Worm (Caenorhabditis elegans) whole organism, young adult: ENCODE results near the gene K09H11.11.
A peak's percentile ranks its signal among the peaks of the same experiment; 100 is the strongest.

Experiments used
- B0035.1 ChIP-seq: sonication (generic microtip); optimal IDR thresholded peaks from 2 replicates; lab custom pipeline; 2016; ENCODE audit warnings: missing genetic modification characterization, mild to moderate bottlenecking, missing compliant biosample characterization, missing genotype, missing genetic modification reagents
- B0336.3 ChIP-seq: fragments of 200-800 bp; sonication (Bioruptor generic); IDR thresholded peaks from 2 replicates; pipeline ENCODE4 v1.3.6; 2022; ENCODE audit warnings: missing genetic modification characterization, missing compliant biosample characterization
- C06A6.2 ChIP-seq: fragments of 200-800 bp; sonication (Bioruptor generic); conservative IDR thresholded peaks from 2 replicates; pipeline ENCODE4 v1.3.6; 2022; ENCODE audit warnings: missing genetic modification characterization, missing compliant biosample characterization
- F22D6.2 ChIP-seq: sonication (generic microtip); optimal IDR thresholded peaks from 2 replicates; lab custom pipeline; 2016; ENCODE audit warnings: mild to moderate bottlenecking, missing genetic modification characterization, missing compliant biosample characterization
- F23B12.7 ChIP-seq: sonication (generic microtip); optimal IDR thresholded peaks from 2 replicates; lab custom pipeline; 2017; ENCODE audit warnings: missing genetic modification characterization, mild to moderate bottlenecking, missing compliant biosample characterization, antibody characterized with exemption, moderate library complexity; ENCODE audit not compliant: insufficient read depth
- F33H1.4 ChIP-seq: fragments of 200-800 bp; sonication (Bioruptor generic); IDR thresholded peaks from 2 replicates; pipeline ENCODE4 v1.3.6; 2022; ENCODE audit warnings: missing genetic modification reagents, missing genetic modification characterization, missing compliant biosample characterization
- F39B2.1 ChIP-seq: fragments of 200-800 bp; sonication (Bioruptor generic); IDR thresholded peaks from 2 replicates; pipeline ENCODE4 v1.3.6; 2022; ENCODE audit warnings: missing genetic modification reagents, missing genetic modification characterization, missing compliant biosample characterization
- F57A8.1 ChIP-seq: fragments of 200-800 bp; sonication (Bioruptor generic); optimal IDR thresholded peaks from 2 replicates; lab custom pipeline; 2018; ENCODE audit warnings: mild to moderate bottlenecking, missing genetic modification characterization, moderate library complexity, missing compliant biosample characterization
- K11D2.4 ChIP-seq: fragments of 200-800 bp; sonication (Bioruptor generic); IDR thresholded peaks from 2 replicates; pipeline ENCODE4 v1.3.6; 2022; ENCODE audit warnings: missing genetic modification reagents, missing genetic modification characterization, missing compliant biosample characterization
- T26A5.8 ChIP-seq: sonication (generic microtip); optimal IDR thresholded peaks from 2 replicates; lab custom pipeline; 2016; ENCODE audit warnings: missing genetic modification characterization, missing compliant biosample characterization
- Y53G8AR.9 ChIP-seq: fragments of 200-800 bp; sonication (Bioruptor generic); conservative IDR thresholded peaks from 2 replicates; pipeline ENCODE4 v1.3.6; 2022; ENCODE audit warnings: missing genetic modification reagents, missing genetic modification characterization, missing compliant biosample characterization
- Y95B8A.8 ChIP-seq: fragments of 200-800 bp; sonication (Bioruptor generic); IDR thresholded peaks from 2 replicates; pipeline ENCODE4 v1.3.6; 2022; ENCODE audit warnings: missing genetic modification reagents, missing genetic modification characterization, missing compliant biosample characterization
- ama-1 ChIP-seq, 3 experiments: fragments of 150-350 bp in 1 of 3; sonication (generic microtip) in 2 of 3; optimal IDR thresholded peaks; 2 replicates each; lab custom pipeline; 2014 to 2018; ENCODE audit warnings: missing biosample characterization in 2 of 3, missing genetic modification characterization in 2 of 3, missing genetic modification reagents in 2 of 3
- ccch-3 ChIP-seq: fragments of 200-800 bp; sonication (Bioruptor generic); optimal IDR thresholded peaks from 2 replicates; lab custom pipeline; 2018; ENCODE audit warnings: mild to moderate bottlenecking, missing genetic modification characterization, missing compliant biosample characterization
- ceh-40 ChIP-seq: fragments of 200-800 bp; sonication (Bioruptor generic); IDR thresholded peaks from 2 replicates; pipeline ENCODE4 v1.3.6; 2022; ENCODE audit warnings: missing genetic modification characterization, missing compliant biosample characterization
- ceh-79 ChIP-seq: sonication (generic microtip); optimal IDR thresholded peaks from 2 replicates; lab custom pipeline; 2017; ENCODE audit warnings: mild to moderate bottlenecking, missing genetic modification characterization, missing compliant biosample characterization
- chd-7 ChIP-seq: sonication (generic microtip); optimal IDR thresholded peaks from 2 replicates; lab custom pipeline; 2016; ENCODE audit warnings: mild to moderate bottlenecking, missing genetic modification characterization, moderate library complexity, missing compliant biosample characterization
- die-1 ChIP-seq: sonication (generic microtip); optimal IDR thresholded peaks from 2 replicates; lab custom pipeline; 2016; ENCODE audit warnings: missing genotype, mild to moderate bottlenecking, missing genetic modification characterization, missing compliant biosample characterization
- dox-1 ChIP-seq: fragments of 200-800 bp; sonication (Bioruptor generic); IDR thresholded peaks from 2 replicates; pipeline ENCODE4 v1.3.6; 2022; ENCODE audit warnings: missing genetic modification reagents, missing genetic modification characterization, missing compliant biosample characterization
- dpl-1 ChIP-seq: fragments of 150-350 bp; optimal IDR thresholded peaks from 2 replicates; lab custom pipeline; 2014; ENCODE audit warnings: missing biosample characterization, missing genetic modification reagents, missing genetic modification characterization
- egl-18 ChIP-seq: fragments of 200-800 bp; sonication (Bioruptor generic); IDR thresholded peaks from 2 replicates; pipeline ENCODE4 v1.3.6; 2022; ENCODE audit warnings: missing genetic modification reagents, missing genetic modification characterization, missing compliant biosample characterization
- ekl-4 ChIP-seq: fragments of 200-800 bp; sonication (Bioruptor generic); IDR thresholded peaks from 2 replicates; pipeline ENCODE4 v1.3.6; 2022; ENCODE audit warnings: missing genetic modification reagents, missing genetic modification characterization, missing compliant biosample characterization
- him-1 ChIP-seq: sonication (generic microtip); optimal IDR thresholded peaks from 2 replicates; lab custom pipeline; 2016; ENCODE audit warnings: missing genotype, missing genetic modification reagents, missing genetic modification characterization, missing compliant biosample characterization
- hmg-20 ChIP-seq: fragments of 200-800 bp; sonication (Bioruptor generic); IDR thresholded peaks from 2 replicates; pipeline ENCODE4 v1.3.6; 2022; ENCODE audit warnings: missing genetic modification reagents, missing genetic modification characterization, missing compliant biosample characterization
- lin-35 ChIP-seq, 3 experiments: fragments of 150-350 bp in 2 of 3; sonication (generic microtip) in 1 of 3; optimal IDR thresholded peaks; 2 replicates each; lab custom pipeline; 2014 to 2018; ENCODE audit warnings: missing biosample characterization in 3 of 3, missing genetic modification characterization in 3 of 3, missing genetic modification reagents in 3 of 3
- lin-40 ChIP-seq: sonication (generic microtip); optimal IDR thresholded peaks from 2 replicates; lab custom pipeline; 2016; ENCODE audit warnings: missing genetic modification characterization, mild to moderate bottlenecking, missing compliant biosample characterization, missing genotype, missing genetic modification reagents
- madf-3 ChIP-seq: fragments of 200-800 bp; sonication (Bioruptor generic); IDR thresholded peaks from 2 replicates; pipeline ENCODE4 v1.3.6; 2022; ENCODE audit warnings: missing genetic modification reagents, missing genetic modification characterization, missing compliant biosample characterization
- nfya-1 ChIP-seq: sonication (generic microtip); optimal IDR thresholded peaks from 2 replicates; lab custom pipeline; 2017; ENCODE audit warnings: antibody characterized with exemption, missing compliant biosample characterization, missing genetic modification characterization, borderline replicate concordance; ENCODE audit not compliant: insufficient read depth
- nfyb-1 ChIP-seq: fragments of 200-800 bp; sonication (Bioruptor generic); IDR thresholded peaks from 2 replicates; pipeline ENCODE4 v1.3.6; 2022; ENCODE audit warnings: missing genetic modification reagents, missing genetic modification characterization, missing compliant biosample characterization
- nhr-27 ChIP-seq: fragments of 200-800 bp; sonication (Bioruptor generic); optimal IDR thresholded peaks from 2 replicates; lab custom pipeline; 2018; ENCODE audit warnings: mild to moderate bottlenecking, missing genetic modification characterization, moderate library complexity, missing compliant biosample characterization
- nhr-80 ChIP-seq: sonication (generic microtip); optimal IDR thresholded peaks from 2 replicates; lab custom pipeline; 2016; ENCODE audit warnings: missing genetic modification characterization, missing compliant biosample characterization
- nhr-90 ChIP-seq: sonication (generic microtip); optimal IDR thresholded peaks from 2 replicates; lab custom pipeline; 2016; ENCODE audit warnings: missing genotype, mild to moderate bottlenecking, missing genetic modification characterization, missing compliant biosample characterization
- rec-8 ChIP-seq, 2 experiments: sonication (generic microtip); optimal IDR thresholded peaks; 2 replicates each; lab custom pipeline; 2016; ENCODE audit warnings: mild to moderate bottlenecking in 2 of 2, missing genetic modification characterization in 2 of 2, missing genetic modification reagents in 2 of 2, missing genotype in 2 of 2, missing biosample characterization in 1 of 2, missing compliant biosample characterization in 1 of 2, moderate library complexity in 1 of 2
- rpc-1 ChIP-seq, 2 experiments: fragments of 150-350 bp in 1 of 2; sonication (generic microtip) in 1 of 2; optimal IDR thresholded peaks; 2 replicates each; lab custom pipeline; 2014 to 2018; ENCODE audit warnings: missing biosample characterization in 1 of 2, missing genetic modification characterization in 1 of 2, missing genetic modification reagents in 1 of 2, missing genotype in 1 of 2
- sdz-38 ChIP-seq: sonication (generic microtip); optimal IDR thresholded peaks from 2 replicates; lab custom pipeline; 2016; ENCODE audit warnings: missing genotype, missing genetic modification characterization, missing compliant biosample characterization
- snpc-1.1 ChIP-seq: sonication (generic microtip); optimal IDR thresholded peaks from 2 replicates; lab custom pipeline; 2017; ENCODE audit warnings: missing genetic modification characterization, mild to moderate bottlenecking, missing compliant biosample characterization, antibody characterized with exemption, moderate library complexity, missing genotype, missing genetic modification reagents; ENCODE audit not compliant: insufficient read depth
- snpc-3.4 ChIP-seq: sonication (generic microtip); optimal IDR thresholded peaks from 2 replicates; lab custom pipeline; 2017; ENCODE audit warnings: missing genetic modification characterization, mild to moderate bottlenecking, missing compliant biosample characterization, antibody characterized with exemption, moderate library complexity, missing genotype, missing genetic modification reagents
- somi-1 ChIP-seq: fragments of 200-800 bp; sonication (Bioruptor generic); optimal IDR thresholded peaks from 2 replicates; lab custom pipeline; 2018; ENCODE audit warnings: mild to moderate bottlenecking, missing genetic modification characterization, missing compliant biosample characterization
- tbx-9 ChIP-seq: sonication (generic microtip); optimal IDR thresholded peaks from 2 replicates; lab custom pipeline; 2016; ENCODE audit warnings: borderline replicate concordance, missing genetic modification characterization, inconsistent platforms, missing compliant biosample characterization
- zfh-2 ChIP-seq: fragments of 200-800 bp; sonication (Bioruptor generic); conservative IDR thresholded peaks from 2 replicates; pipeline ENCODE4 v1.3.6; 2022; ENCODE audit warnings: missing genetic modification reagents, missing genetic modification characterization, missing compliant biosample characterization
- ztf-26 ChIP-seq: sonication (generic microtip); optimal IDR thresholded peaks from 2 replicates; lab custom pipeline; 2017; ENCODE audit warnings: missing genetic modification characterization, missing compliant biosample characterization
- ztf-3 ChIP-seq: fragments of 200-800 bp; sonication (Bioruptor generic); optimal IDR thresholded peaks from 2 replicates; lab custom pipeline; 2018; ENCODE audit warnings: mild to moderate bottlenecking, missing genetic modification characterization, missing compliant biosample characterization

K09H11.11 gene

DNA sequence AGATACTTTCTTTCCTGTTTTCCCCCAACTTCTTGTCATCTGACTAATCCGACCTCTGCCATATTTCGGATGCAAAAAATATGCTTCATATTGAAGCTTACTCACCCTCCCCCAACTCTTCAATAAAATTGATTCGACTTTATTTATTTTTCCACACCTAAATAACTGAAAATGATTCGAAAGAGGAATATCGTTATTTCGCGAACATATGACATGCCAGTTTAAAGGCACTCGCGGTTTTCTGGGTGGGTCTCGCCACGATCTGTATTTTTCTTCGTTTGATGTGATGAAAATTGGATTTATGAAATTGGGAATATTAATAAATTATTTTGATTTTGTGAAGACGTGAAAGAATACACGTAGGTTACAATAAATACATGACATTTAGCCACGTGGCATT, 16.6 kb upstream of the K09H11.11 start, which contains the start of gene F44E7.3:
Gene F44E7.3 (plus strand): TSS at position 319 of the 400 bp plus-strand sequence.
- TF ChIP-seq madf-3 (GFP tag; lab: Robert Waterston, UW) (0 out of 2 replicates have a peak, but pooled peaks have one; percentile 24), F33H1.4 (no peak), ama-1 (optimal IDR thresholded peaks at IDR 0.05; lab: Kevin White, UChicago) (peak; percentile 27), ama-1 (GFP tag; optimal IDR thresholded peaks at IDR 0.05; lab: Kevin White, UChicago) (no peak), lin-40 (tag; lab: Kevin White, UChicago) (no peak), nhr-27 (tag; lab: Kevin White, UChicago) (no peak)

DNA sequence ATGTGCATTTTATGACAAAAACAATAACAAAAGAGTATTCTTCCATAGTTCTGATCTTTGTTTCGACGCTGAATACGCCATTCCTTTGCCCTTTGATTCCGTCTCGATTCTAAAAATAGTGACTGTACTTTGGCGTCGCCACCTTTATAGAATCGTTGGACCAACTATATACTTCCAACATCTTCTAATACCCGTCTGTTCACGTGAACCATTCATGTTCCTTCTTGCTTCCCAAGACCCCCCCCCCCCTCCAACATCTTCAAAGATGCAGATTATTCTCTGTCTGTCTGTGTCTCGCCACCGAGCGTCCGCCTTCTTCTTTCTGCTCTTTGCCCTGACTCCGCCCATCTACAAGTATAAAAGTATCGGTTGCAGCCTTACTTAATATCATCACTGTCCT, 14.9 kb upstream of the K09H11.11 start:
- TF ChIP-seq dox-1 (no peak), F57A8.1 (no peak), rec-8 (tag; optimal IDR thresholded peaks at IDR 0.05; lab: Kevin White, UChicago) (no peak), ccch-3 (GFP tag; lab: Kevin White, UChicago) (no peak), die-1 (tag; lab: Kevin White, UChicago) (no peak)

DNA sequence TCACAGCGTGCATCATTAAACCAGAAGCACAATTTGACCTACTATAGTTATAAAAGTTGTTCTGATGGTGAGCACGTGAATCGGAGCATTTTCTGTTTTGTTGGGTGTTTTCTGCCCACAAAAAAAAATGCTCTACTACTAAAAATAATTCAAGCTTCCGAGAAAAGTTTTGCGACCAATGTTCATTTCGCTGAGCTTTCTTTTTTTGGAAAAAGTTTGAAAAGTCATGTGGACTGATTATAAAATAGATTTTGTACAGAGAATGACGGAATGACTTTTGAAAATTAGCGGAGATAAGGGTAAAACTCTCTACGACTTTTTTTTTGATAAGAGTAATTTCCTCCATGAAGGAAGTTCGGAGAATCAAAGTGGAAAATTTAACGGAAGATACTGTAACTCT, 14.4 kb upstream of the K09H11.11 start:
- TF ChIP-seq Y95B8A.8 = no peak
- TF ChIP-seq nhr-80 (tag; lab: Kevin White, UChicago) = peak; percentile 44

DNA sequence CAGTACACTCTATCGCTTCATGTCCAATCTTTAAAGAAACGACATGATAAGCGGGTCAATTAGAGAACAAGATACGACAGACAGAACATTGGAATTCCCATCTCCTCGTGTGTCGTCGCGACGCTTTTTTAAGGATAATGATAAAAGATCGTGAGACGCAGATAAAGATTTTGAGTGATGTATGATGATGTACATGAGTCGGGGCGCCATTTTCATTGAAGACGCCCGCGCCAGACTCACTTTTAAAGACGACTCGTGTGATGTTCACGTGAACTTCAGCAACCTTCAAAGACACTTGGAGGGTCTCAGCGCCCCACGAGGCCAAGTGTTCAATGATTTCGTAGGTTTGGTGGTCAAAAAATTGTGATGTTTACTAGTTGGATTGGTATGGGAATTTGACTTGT, 13.2 kb upstream of the K09H11.11 start:
- peak; percentile 26 for TF ChIP-seq die-1 (tag; lab: Kevin White, UChicago)
- no peak for TF ChIP-seq ztf-3
- no peak for TF ChIP-seq B0035.1 (tag; lab: Kevin White, UChicago)
- no peak for TF ChIP-seq snpc-3.4 (tag; lab: Kevin White, UChicago)
- no peak for TF ChIP-seq hmg-20 (GFP tag; lab: Robert Waterston, UW)
- TF ChIP-seq ceh-40 (GFP tag; lab: Robert Waterston, UW) = no peak
- TF ChIP-seq chd-7 = peak; percentile 42
- no peak for TF ChIP-seq egl-18 (GFP tag; lab: Robert Waterston, UW)
- no peak for TF ChIP-seq rpc-1 (optimal IDR thresholded peaks at IDR 0.05; lab: Kevin White, UChicago)
- no peak for TF ChIP-seq rpc-1 (tag; optimal IDR thresholded peaks at IDR 0.05; lab: Kevin White, UChicago)
- TF ChIP-seq lin-35 (GFP tag; optimal IDR thresholded peaks at IDR 0.05; lab: Kevin White, UChicago) = no peak
- TF ChIP-seq nhr-80 (tag; lab: Kevin White, UChicago) = peak; percentile 77
- TF ChIP-seq T26A5.8 (tag; lab: Kevin White, UChicago) = no peak
- no peak; the same call in 1 of the 2 replicates for TF ChIP-seq K11D2.4 (GFP tag; lab: Robert Waterston, UW)
- no peak for TF ChIP-seq B0336.3 (GFP tag; lab: Robert Waterston, UW)
- TF ChIP-seq Y53G8AR.9 (GFP tag; lab: Robert Waterston, UW) = no peak
- 0 out of 2 replicates have a peak, but pooled peaks have one; percentile 33 for TF ChIP-seq madf-3 (GFP tag; lab: Robert Waterston, UW)
- peak; percentile 64 for TF ChIP-seq F22D6.2 (tag; lab: Kevin White, UChicago)
- peak; percentile 56 for TF ChIP-seq ztf-26
- no peak for TF ChIP-seq ekl-4 (GFP tag; lab: Robert Waterston, UW)
- TF ChIP-seq sdz-38 = no peak
- TF ChIP-seq snpc-1.1 (tag; lab: Kevin White, UChicago) = no peak
- TF ChIP-seq nhr-90 (tag; lab: Kevin White, UChicago) = no peak
- peak; percentile 65 for TF ChIP-seq nfyb-1 (GFP tag; lab: Robert Waterston, UW)
- no peak for TF ChIP-seq dpl-1 (GFP tag; lab: Kevin White, UChicago)
- TF ChIP-seq him-1 = no peak
- no peak for TF ChIP-seq zfh-2 (GFP tag; lab: Robert Waterston, UW)
- peak; percentile 82 for TF ChIP-seq lin-40 (tag; lab: Kevin White, UChicago)
- peak; percentile 37; the same call in 1 of the 2 replicates for TF ChIP-seq C06A6.2
- no peak for TF ChIP-seq F39B2.1 (GFP tag; lab: Robert Waterston, UW)
- no peak for TF ChIP-seq tbx-9
- no peak for TF ChIP-seq ceh-79
- no peak for TF ChIP-seq nfya-1 (tag; lab: Kevin White, UChicago)
- TF ChIP-seq F23B12.7 (tag; lab: Kevin White, UChicago) = no peak
- peak; percentile 89 for TF ChIP-seq somi-1 (GFP tag; lab: Kevin White, UChicago)
